Worm (Caenorhabditis elegans): ENCODE results near the gene K07G6.1.

K07G6.1 gene

DNA sequence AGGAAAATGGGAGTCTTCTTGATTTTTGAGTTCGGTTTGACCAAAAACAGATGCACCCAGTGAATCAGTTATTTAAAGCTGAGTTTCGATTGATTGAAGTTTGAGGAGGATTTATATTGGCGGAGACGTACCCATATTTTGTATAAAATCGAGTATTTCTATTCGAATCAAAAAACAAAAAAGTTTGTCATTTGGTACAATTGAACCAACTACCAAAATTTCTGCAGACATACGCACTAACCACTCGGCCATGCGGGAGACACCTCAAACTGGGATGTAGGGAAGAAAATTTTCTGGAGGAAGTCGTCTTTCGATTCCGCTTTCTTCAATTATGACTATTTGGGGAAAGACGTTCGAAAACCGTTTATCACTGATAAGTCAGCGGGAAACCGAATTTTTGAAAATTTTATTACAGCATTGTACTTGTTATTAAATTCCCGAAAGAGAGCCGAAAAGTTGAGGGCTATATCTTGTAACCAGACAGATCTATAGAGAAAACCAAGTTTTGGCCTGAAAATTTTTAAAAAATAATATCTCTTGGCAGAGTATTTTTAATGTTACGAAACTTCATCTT, 40.7 kb upstream of the K07G6.1 start:
- 0 out of 2 replicates have a peak, but pooled peaks have one; percentile 48 for TF ChIP-seq dmd-8 (GFP tag; IDR thresholded peaks at IDR 0.05)

DNA sequence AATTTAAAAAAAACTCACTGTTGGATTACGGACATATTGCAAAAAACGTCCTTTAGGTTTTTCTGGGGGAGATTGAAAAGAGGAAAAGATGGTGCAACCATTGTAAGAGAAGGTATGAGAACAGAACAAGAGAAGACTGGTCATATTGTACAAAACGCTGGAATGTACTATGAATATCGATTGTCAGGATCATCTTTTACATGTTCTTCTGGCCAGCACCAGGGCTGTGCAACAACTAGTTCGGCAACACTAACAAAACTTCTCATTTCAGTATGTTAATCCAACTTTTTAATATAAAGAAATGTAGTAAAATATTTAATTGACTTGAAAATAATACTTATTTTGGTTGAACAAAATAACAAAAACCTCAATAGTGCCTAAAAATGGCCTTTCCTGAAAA, 38.0 kb upstream of the K07G6.1 start, which contains the start of gene fbxb-47:
Gene fbxb-47 (minus strand): TSS at position 101 of the 400 bp plus-strand sequence.
- no peak for TF ChIP-seq lin-13 (GFP tag; optimal IDR thresholded peaks at IDR 0.05)
- no peak for TF ChIP-seq F26F4.8 (GFP tag; conservative IDR thresholded peaks at IDR 0.05)
- no peak for TF ChIP-seq spr-3 (GFP tag; optimal IDR thresholded peaks at IDR 0.05)
- no peak for TF ChIP-seq ces-1 (GFP tag; optimal IDR thresholded peaks at IDR 0.05)
- no peak for TF ChIP-seq ceh-62 (tag; optimal IDR thresholded peaks at IDR 0.05)
- no peak for TF ChIP-seq saeg-2 (GFP tag; IDR thresholded peaks at IDR 0.05)
- no peak for TF ChIP-seq nhr-76 (tag; optimal IDR thresholded peaks at IDR 0.05)
- TF ChIP-seq ceh-28 (tag; optimal IDR thresholded peaks at IDR 0.05): no peak
- TF ChIP-seq nhr-42 (GFP tag; IDR thresholded peaks at IDR 0.05): no peak
- no peak for TF ChIP-seq nhr-111 (GFP tag; optimal IDR thresholded peaks at IDR 0.05)
- TF ChIP-seq nhr-11 (tag; optimal IDR thresholded peaks at IDR 0.05): no peak
- no peak for TF ChIP-seq T26A8.4 (GFP tag; IDR thresholded peaks at IDR 0.05)
- TF ChIP-seq dmd-6 (GFP tag; IDR thresholded peaks at IDR 0.05): no peak
- TF ChIP-seq lir-3 (tag; optimal IDR thresholded peaks at IDR 0.05): no peak
- TF ChIP-seq mxl-3 (GFP tag; optimal IDR thresholded peaks at IDR 0.05): no peak

DNA sequence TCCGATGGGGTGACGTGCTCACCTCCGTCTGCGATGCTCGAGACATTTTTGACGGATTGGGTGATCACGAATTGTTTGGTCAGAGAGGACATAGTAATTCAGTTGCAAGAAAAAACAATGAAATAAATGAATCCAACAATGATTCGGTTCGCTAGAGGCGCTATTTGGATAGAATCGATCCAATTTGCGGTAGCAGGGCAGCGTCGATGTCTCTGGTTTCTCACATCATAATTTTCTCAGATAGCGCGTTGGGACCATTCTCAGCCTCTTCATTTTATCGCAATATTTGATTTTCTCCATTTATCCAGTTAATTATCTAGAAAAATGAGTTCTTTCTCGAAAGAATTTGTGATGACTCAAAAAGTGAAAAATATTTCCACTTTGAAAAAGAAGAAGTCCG, 35.0 kb upstream of the K07G6.1 start, which contains the start of gene sdz-18:
Gene sdz-18 (minus strand): TSS at position 101 of the 400 bp plus-strand sequence.
- TF ChIP-seq nhr-48 (tag; optimal IDR thresholded peaks at IDR 0.05) (no peak), aha-1 (tag) (peak; percentile 44)

DNA sequence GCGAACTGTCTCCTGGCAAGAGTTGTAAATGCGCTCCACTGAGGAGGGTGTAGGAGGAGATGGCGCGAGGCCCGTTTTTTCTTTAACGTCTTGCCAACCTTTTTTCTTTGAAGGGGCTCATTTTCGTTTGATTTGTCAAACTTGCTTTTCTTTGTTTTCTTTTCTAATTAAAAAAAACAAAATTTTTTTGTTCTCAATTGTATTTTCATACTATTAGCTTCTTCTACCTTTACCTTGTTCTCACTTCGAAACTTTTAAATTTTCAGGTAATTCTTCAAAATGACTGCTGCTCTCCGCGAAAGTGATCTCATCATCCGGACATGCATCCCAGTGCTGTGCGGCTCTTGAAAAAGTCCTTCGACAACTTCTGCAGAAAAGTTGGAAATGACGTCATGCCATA, 31.4 kb upstream of the K07G6.1 start, which contains the start of gene fbxa-184:
Gene fbxa-184 (plus strand): TSS at position 301 of the 400 bp plus-strand sequence.
- no peak for TF ChIP-seq spr-1 (tag; optimal IDR thresholded peaks at IDR 0.05)
- peak; percentile 28 for TF ChIP-seq aha-1 (tag)

DNA sequence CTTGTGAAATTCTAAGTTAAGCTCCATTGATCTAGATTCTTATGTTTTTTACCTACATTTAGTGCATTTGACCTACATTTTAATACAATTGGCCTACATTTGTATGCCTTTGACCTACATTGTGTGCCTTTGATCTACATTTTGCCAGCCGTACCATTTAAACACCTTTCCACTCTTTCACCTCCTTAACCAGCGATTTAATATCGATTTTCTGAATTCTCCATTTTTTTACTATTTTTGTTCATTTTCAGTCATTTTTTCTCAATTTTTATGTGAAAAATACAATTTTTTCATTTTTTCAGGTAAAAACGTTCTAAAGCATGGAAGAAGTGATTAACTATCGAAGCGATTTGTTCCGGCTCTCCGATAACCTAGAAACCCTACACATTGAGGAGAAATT, 28.4 kb upstream of the K07G6.1 start, which contains the start of gene btb-7:
Gene btb-7 (plus strand): TSS at position 301 of the 400 bp plus-strand sequence.
- TF ChIP-seq mxl-2 (GFP tag; conservative IDR thresholded peaks at IDR 0.05) (no peak), nhr-25 (tag; optimal IDR thresholded peaks at IDR 0.05; ENCODE audit: borderline replicate concordance, insufficient read depth) (no peak)

DNA sequence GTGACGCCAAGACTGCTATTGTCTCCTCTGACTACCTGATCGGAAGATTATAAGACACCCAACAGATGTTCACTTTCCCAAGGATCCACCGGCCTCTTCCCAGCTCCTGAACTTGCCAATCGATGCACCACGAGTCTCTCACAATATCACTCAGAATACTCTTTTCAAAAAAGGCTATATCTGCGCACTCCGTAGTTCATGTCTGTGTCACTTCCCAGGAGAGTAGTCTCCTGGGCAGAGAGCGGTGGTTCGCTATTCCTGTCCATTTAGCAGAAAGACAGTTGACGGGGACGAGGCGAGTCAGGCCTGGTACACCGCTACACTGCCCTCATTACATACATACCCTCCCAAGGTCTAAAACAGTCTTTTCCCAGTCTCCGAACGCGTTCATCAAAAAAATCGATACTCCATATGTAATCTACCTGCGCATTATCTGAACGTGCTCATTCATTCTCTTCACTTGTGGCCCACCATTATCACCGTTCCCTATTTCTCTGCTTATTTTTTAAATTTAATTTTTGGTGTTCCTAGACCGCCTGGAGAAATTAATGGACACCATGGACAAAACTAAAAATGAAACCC, 26.5 kb upstream of the K07G6.1 start, which contains the start of gene btb-6:
Gene btb-6 (plus strand): TSS at position 532 of the 582 bp plus-strand sequence.
- TF ChIP-seq F49E8.2 (tag; optimal IDR thresholded peaks at IDR 0.05; ENCODE audit: borderline replicate concordance): no peak
- TF ChIP-seq daf-12 (tag; optimal IDR thresholded peaks at IDR 0.05): no peak

DNA sequence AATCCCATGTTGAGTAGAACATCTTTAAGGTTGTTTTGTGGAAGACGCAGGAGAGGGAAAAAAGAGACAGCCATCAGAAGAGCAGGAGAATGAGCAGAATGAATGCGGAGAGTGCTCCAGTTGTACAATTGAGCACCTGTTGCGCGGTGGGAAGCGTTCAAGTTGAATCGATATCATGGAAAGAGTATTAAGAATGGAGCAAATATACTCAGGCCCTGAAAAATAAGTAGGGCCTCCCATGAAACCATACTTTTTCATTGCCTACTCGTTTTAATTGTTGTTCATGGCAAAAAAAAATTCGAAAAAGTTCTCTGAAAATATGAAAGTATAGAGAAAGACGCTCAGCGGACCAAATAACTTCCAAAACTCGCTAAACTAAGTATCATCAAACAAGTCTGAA, 22.2 kb upstream of the K07G6.1 start, which contains the start of gene fbxb-48:
Gene fbxb-48 (minus strand): TSS at position 101 of the 400 bp plus-strand sequence.
- TF ChIP-seq aly-2 (tag; optimal IDR thresholded peaks at IDR 0.05): no peak
- TF ChIP-seq ceh-62 (tag; optimal IDR thresholded peaks at IDR 0.05): no peak
- TF ChIP-seq T26A8.4 (GFP tag; IDR thresholded peaks at IDR 0.05): no peak
- TF ChIP-seq dmd-6 (GFP tag; IDR thresholded peaks at IDR 0.05): no peak
- TF ChIP-seq unc-39 (tag; optimal IDR thresholded peaks at IDR 0.05): no peak
- no peak for TF ChIP-seq madf-5 (GFP tag; IDR thresholded peaks at IDR 0.05)
- no peak for TF ChIP-seq F49E8.2 (tag; optimal IDR thresholded peaks at IDR 0.05; ENCODE audit: borderline replicate concordance)
- no peak for TF ChIP-seq mdt-29 (GFP tag; IDR thresholded peaks at IDR 0.05)
- no peak for TF ChIP-seq lin-38 (GFP tag; IDR thresholded peaks at IDR 0.05)
- no peak for TF ChIP-seq zag-1 (tag; optimal IDR thresholded peaks at IDR 0.05)

Data from whole organism, L4 larva.